Fruit fly (Drosophila melanogaster): ENCODE data around the gene CG32447.

DNA sequence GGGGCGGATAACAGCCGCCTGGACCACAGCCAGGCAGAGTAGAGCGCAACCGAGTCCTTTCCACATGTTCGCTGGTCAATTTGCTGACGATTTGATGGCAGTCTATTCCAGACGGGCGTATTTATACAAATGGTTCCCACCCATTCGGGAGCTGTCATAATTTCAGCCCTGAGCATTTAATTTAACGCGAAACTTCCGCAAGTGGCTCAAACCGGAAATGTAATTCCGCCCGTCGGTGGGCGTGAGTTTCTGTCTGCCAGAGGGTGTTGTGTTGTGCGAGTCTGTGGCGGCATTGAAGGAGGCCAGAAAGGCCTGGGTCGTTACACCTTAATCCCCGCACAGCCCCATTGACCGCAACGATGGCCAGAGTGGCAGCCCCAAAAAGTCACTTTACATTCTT, 38.0 kb upstream of the CG32447 start, which contains the start of gene CG14565:
- TF ChIP-seq Mnt (GFP tag; optimal IDR thresholded peaks at IDR 0.05) (no peak), CG11617 (GFP tag; optimal IDR thresholded peaks at IDR 0.05) (no peak), Clk (GFP tag; optimal IDR thresholded peaks at IDR 0.05) (no peak), CG5204 (GFP tag; optimal IDR thresholded peaks at IDR 0.05) (no peak), pad (GFP tag; optimal IDR thresholded peaks at IDR 0.05) (no peak), cic (GFP tag; optimal IDR thresholded peaks at IDR 0.05) (no peak), kay (GFP tag; ENCODE audit: borderline replicate concordance) (no peak), CG12768 (GFP tag; optimal IDR thresholded peaks at IDR 0.05) (no peak), tj (GFP tag; optimal IDR thresholded peaks at IDR 0.05) (no peak)

Data from whole organism, adult.